Worm (Caenorhabditis elegans) whole organism, mixed stage, embryonic: ENCODE results near the gene Y38C1AA.19.

Experiments
- M03D4.4 ChIP-seq: sonication (generic microtip); optimal IDR thresholded peaks from 2 replicates; lab custom pipeline; 2017; ENCODE audit warnings: mild to moderate bottlenecking, missing genetic modification characterization, missing compliant biosample characterization
- ham-2 ChIP-seq: fragments of 200-800 bp; sonication (Bioruptor generic); optimal IDR thresholded peaks from 2 replicates; lab custom pipeline; 2018; ENCODE audit warnings: mild to moderate bottlenecking, missing genetic modification characterization, missing compliant biosample characterization
- lin-32 ChIP-seq: fragments of 200-800 bp; sonication (Bioruptor generic); optimal IDR thresholded peaks from 2 replicates; lab custom pipeline; 2018; ENCODE audit warnings: mild to moderate bottlenecking, missing genetic modification characterization, missing compliant biosample characterization
- lsy-2 ChIP-seq: fragments of 150-350 bp; optimal IDR thresholded peaks from 2 replicates; lab custom pipeline; 2014; ENCODE audit warnings: missing biosample characterization, missing genetic modification characterization
- nhr-237 ChIP-seq: fragments of 150-350 bp; optimal IDR thresholded peaks from 2 replicates; lab custom pipeline; 2014; ENCODE audit warnings: missing biosample characterization, missing genetic modification characterization
- nhr-76 ChIP-seq: sonication (generic microtip); optimal IDR thresholded peaks from 2 replicates; lab custom pipeline; 2017; ENCODE audit warnings: missing biosample characterization, missing genetic modification characterization
- sptf-1 ChIP-seq: sonication (generic microtip); optimal IDR thresholded peaks from 2 replicates; lab custom pipeline; 2017; ENCODE audit warnings: mild to moderate bottlenecking, missing genetic modification characterization, moderate library complexity, missing compliant biosample characterization
- unc-62 ChIP-seq: fragments of 150-350 bp; optimal IDR thresholded peaks from 2 replicates; lab custom pipeline; 2014; ENCODE audit warnings: missing biosample characterization, missing genetic modification reagents, missing genetic modification characterization

DNA sequence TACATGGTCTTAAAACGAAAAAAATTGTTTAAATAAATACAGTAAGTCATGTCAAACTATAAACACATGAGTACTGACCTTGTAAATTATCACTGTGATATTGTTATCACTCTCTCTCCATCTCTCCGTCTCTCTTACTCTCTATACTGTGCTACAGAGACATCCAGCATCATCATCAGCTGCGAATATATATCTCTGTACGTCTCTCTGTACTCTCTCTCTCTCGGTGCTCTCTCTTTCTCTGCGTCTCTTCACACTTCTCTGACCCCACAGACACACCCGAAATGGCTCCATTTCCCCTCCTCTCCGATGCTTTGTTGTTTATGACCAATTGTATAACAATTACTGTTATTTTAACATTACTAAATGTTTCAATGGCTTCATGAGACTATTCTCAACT, 50.6 kb downstream of the Y38C1AA.19 start:
- TF ChIP-seq unc-62 (GFP tag; lab: Kevin White, UChicago), result no peak
- no peak for TF ChIP-seq lin-32 (GFP tag; lab: Kevin White, UChicago)
- no peak for TF ChIP-seq nhr-76 (tag; lab: Kevin White, UChicago)
- TF ChIP-seq nhr-237, result no peak
- TF ChIP-seq lsy-2, result no peak
- no peak for TF ChIP-seq sptf-1
- TF ChIP-seq ham-2, result no peak
- no peak for TF ChIP-seq M03D4.4 (tag; lab: Kevin White, UChicago)
